Worm (Caenorhabditis elegans) whole organism, L3 larva: Measurements from ENCODE around the gene clec-187.
A peak's percentile ranks its signal among the peaks of the same experiment; 100 is the strongest.

ENCODE experiments used
- ZK546.5 ChIP-seq: sonication (generic microtip); optimal IDR thresholded peaks from 2 replicates; lab custom pipeline; 2017; ENCODE audit warnings: missing biosample characterization, missing genetic modification characterization
- ceh-82 ChIP-seq: fragments of 150-350 bp; optimal IDR thresholded peaks from 2 replicates; lab custom pipeline; 2014; ENCODE audit warnings: missing biosample characterization, missing genetic modification characterization
- daf-12 ChIP-seq: fragments of 150-350 bp; optimal IDR thresholded peaks from 2 replicates; lab custom pipeline; 2014; ENCODE audit warnings: missing biosample characterization, missing genetic modification reagents, missing genetic modification characterization
- elt-1 ChIP-seq: fragments of 150-350 bp; optimal IDR thresholded peaks from 2 replicates; lab custom pipeline; 2014; ENCODE audit warnings: missing biosample characterization, missing genetic modification characterization
- elt-3 ChIP-seq, 3 experiments: fragments of 150-350 bp in 1 of 3; sonication (generic microtip) in 2 of 3; optimal IDR thresholded peaks; 2 replicates in 2 of 3; 4 replicates in 1 of 3; lab custom pipeline; 2014 to 2017; ENCODE audit warnings: missing biosample characterization in 3 of 3, missing genetic modification characterization in 3 of 3
- fkh-10 ChIP-seq: sonication (generic microtip); optimal IDR thresholded peaks from 2 replicates; lab custom pipeline; 2017; ENCODE audit warnings: missing biosample characterization, missing genetic modification reagents, missing genetic modification characterization
- nfya-1 ChIP-seq: sonication (generic microtip); optimal IDR thresholded peaks from 2 replicates; lab custom pipeline; 2017; ENCODE audit warnings: missing genetic modification characterization, mild to moderate bottlenecking, missing compliant biosample characterization, antibody characterized with exemption, moderate library complexity; ENCODE audit not compliant: insufficient read depth
- nhr-12 ChIP-seq: fragments of 150-350 bp; optimal IDR thresholded peaks from 2 replicates; lab custom pipeline; 2014; ENCODE audit warnings: missing biosample characterization, missing genetic modification characterization
- nhr-23 ChIP-seq: fragments of 150-350 bp; optimal IDR thresholded peaks from 2 replicates; lab custom pipeline; 2014; ENCODE audit warnings: missing biosample characterization, missing genetic modification reagents, missing genetic modification characterization
- nhr-237 ChIP-seq: fragments of 150-350 bp; optimal IDR thresholded peaks from 2 replicates; lab custom pipeline; 2014; ENCODE audit warnings: missing biosample characterization, missing genetic modification characterization
- skn-1 ChIP-seq: fragments of 150-350 bp; optimal IDR thresholded peaks from 2 replicates; lab custom pipeline; 2014; ENCODE audit warnings: missing biosample characterization, missing genetic modification characterization
- unc-39 ChIP-seq: sonication (generic microtip); optimal IDR thresholded peaks from 4 replicates; lab custom pipeline; 2017; ENCODE audit warnings: missing biosample characterization, missing genetic modification characterization
- ztf-11 ChIP-seq: fragments of 150-350 bp; optimal IDR thresholded peaks from 2 replicates; lab custom pipeline; 2014; ENCODE audit warnings: missing biosample characterization, missing genetic modification characterization

DNA sequence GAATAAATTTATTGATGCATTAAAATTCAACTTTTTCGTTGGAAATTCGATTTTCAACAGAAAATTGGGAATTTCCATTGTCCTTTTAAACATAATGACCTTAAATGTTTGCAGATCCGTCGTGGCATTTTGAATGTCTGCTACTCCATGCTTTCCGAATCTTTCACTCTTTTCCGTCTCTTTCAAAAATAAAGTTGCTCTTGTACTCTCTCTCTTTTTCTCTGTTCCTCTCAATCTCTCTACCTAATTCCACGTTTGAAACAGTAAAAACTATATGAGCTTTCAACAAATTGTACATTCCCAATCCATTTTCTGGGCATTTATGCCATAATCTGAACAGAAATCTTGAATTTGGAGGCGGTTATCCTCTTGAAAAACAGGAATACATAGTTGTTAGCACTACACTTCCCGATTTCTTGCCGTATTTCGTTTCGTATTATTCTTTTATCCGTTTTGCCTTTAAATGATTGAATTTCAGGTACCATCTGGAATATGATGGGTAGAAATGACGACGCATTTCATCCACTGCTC lies 22.2 kb downstream of the clec-187 start, which contains the start of gene srf-3:
- TF ChIP-seq nfya-1 (tag; lab: Kevin White, UChicago): peak; percentile 26
- TF ChIP-seq daf-12 (tag; lab: Kevin White, UChicago): no peak
- no peak for TF ChIP-seq ztf-11 (tag; lab: Kevin White, UChicago)
- no peak for TF ChIP-seq elt-1 (tag; lab: Kevin White, UChicago)
- no peak for TF ChIP-seq elt-3 (tag; optimal IDR thresholded peaks at IDR 0.05; lab: Kevin White, UChicago)
- TF ChIP-seq nhr-237 (tag; lab: Kevin White, UChicago): no peak
- no peak for TF ChIP-seq ceh-82 (tag; lab: Kevin White, UChicago)
- no peak for TF ChIP-seq nhr-23 (tag; lab: Kevin White, UChicago)
- no peak for TF ChIP-seq unc-39 (tag; lab: Kevin White, UChicago)
- no peak for TF ChIP-seq ZK546.5 (tag; lab: Kevin White, UChicago)
- no peak for TF ChIP-seq nhr-12 (tag; lab: Kevin White, UChicago)
- TF ChIP-seq fkh-10 (GFP tag; lab: Kevin White, UChicago): no peak
- TF ChIP-seq skn-1 (tag; lab: Kevin White, UChicago): no peak
